Fruit fly (Drosophila melanogaster): ENCODE data around the gene CG42526.

DNA sequence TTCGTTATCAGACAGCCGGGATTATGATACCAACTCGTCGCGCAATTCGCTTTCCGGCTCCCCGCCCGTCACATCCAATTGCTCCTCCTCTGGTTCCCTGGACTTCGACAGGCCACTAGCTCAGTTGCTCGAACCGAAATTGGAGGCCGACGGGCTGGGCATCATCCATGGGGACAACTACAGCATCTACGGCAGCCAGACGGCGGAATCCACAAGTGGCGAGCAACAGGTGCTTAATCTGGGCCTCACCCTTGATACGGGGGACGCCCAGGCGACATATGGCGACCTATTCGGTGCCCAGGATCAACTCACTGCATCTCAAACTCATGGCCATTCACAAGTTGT, 4.6 kb downstream of the CG42526 start:
- no peak for TF ChIP-seq CG14655 (GFP tag; optimal IDR thresholded peaks at IDR 0.05)
- TF ChIP-seq EcR (GFP tag; optimal IDR thresholded peaks at IDR 0.05) = no peak
- TF ChIP-seq CG8159 (tag; optimal IDR thresholded peaks at IDR 0.05) = no peak
- no peak for TF ChIP-seq Ets98B (GFP tag; IDR thresholded peaks at IDR 0.05)
- TF ChIP-seq D1 (tag; optimal IDR thresholded peaks at IDR 0.05) = no peak
- no peak for TF ChIP-seq rn (GFP tag; IDR thresholded peaks at IDR 0.05)
- no peak for TF ChIP-seq CG4496 (GFP tag; IDR thresholded peaks at IDR 0.05)
- no peak for TF ChIP-seq gl (tag; optimal IDR thresholded peaks at IDR 0.05)
- TF ChIP-seq CG8301 (tag; optimal IDR thresholded peaks at IDR 0.05) = no peak
- TF ChIP-seq CG17806 (tag; optimal IDR thresholded peaks at IDR 0.05) = no peak

Data from whole organism, pupa.